Fruit fly (Drosophila melanogaster) whole organism, embryonic: ENCODE results near the gene BBIP1.

Experiments used
- Antp ChIP-seq: fragments of 200-800 bp; sonication (Bioruptor generic); optimal IDR thresholded peaks from 3 replicates; lab custom pipeline; 2016; ENCODE audit warnings: missing biosample characterization, missing genetic modification characterization
- B-H1 ChIP-seq: fragments of 200-800 bp; sonication (Bioruptor generic); IDR thresholded peaks from 3 replicates; pipeline ENCODE4 v1.3.6; 2022; ENCODE audit warnings: missing biosample characterization, missing genetic modification characterization
- CG10462 ChIP-seq: fragments of 200-800 bp; sonication (Bioruptor generic); optimal IDR thresholded peaks from 2 replicates; lab custom pipeline; 2016; ENCODE audit warnings: missing biosample characterization, missing genetic modification characterization
- CG11695 ChIP-seq: fragments of 200-800 bp; sonication (Bioruptor generic); IDR thresholded peaks from 3 replicates; pipeline ENCODE4 v1.3.6; 2022; ENCODE audit warnings: missing biosample characterization, missing genetic modification characterization
- CG17912 ChIP-seq: fragments of 200-800 bp; sonication (Bioruptor generic); optimal IDR thresholded peaks from 2 replicates; lab custom pipeline; 2018; ENCODE audit warnings: missing biosample characterization, mild to moderate bottlenecking, missing genetic modification characterization
- CG18262 ChIP-seq: fragments of 200-800 bp; optimal IDR thresholded peaks from 3 replicates; lab custom pipeline; 2019; ENCODE audit warnings: missing biosample characterization, mild to moderate bottlenecking, missing genetic modification characterization, moderate library complexity
- CG33557 ChIP-seq: fragments of 200-800 bp; sonication (Bioruptor generic); optimal IDR thresholded peaks from 2 replicates; lab custom pipeline; 2019; ENCODE audit warnings: missing biosample characterization, mild to moderate bottlenecking, missing genetic modification characterization, moderate library complexity
- CG4328 ChIP-seq: fragments of 200-800 bp; sonication (Bioruptor generic); optimal IDR thresholded peaks from 3 replicates; lab custom pipeline; 2017; ENCODE audit warnings: missing biosample characterization, missing genetic modification reagents, missing genetic modification characterization
- CG6689 ChIP-seq: fragments of 200-800 bp; sonication (Bioruptor generic); IDR thresholded peaks from 2 replicates; pipeline ENCODE4 v1.3.6; 2022; ENCODE audit warnings: missing biosample characterization, missing genetic modification characterization
- Fer1 ChIP-seq: fragments of 200-800 bp; sonication (Bioruptor generic); optimal IDR thresholded peaks from 2 replicates; lab custom pipeline; 2017; ENCODE audit warnings: missing biosample characterization, mild to moderate bottlenecking, missing genetic modification characterization
- dysf ChIP-seq: fragments of 200-800 bp; sonication (Bioruptor generic); IDR thresholded peaks from 3 replicates; pipeline ENCODE4 v1.3.6; 2022; ENCODE audit warnings: missing biosample characterization, missing genetic modification characterization
- row ChIP-seq: fragments of 200-800 bp; sonication (Bioruptor generic); IDR thresholded peaks from 3 replicates; pipeline ENCODE4 v1.3.6; 2022; ENCODE audit warnings: missing biosample characterization, missing genetic modification characterization

dm6 chr3R:9435898-9436297 is 31.7 kb downstream of the BBIP1 start:
- no peak for TF ChIP-seq Fer1 (GFP tag; lab: Kevin White, UChicago)
- TF ChIP-seq Antp: no peak
- no peak for TF ChIP-seq CG10462 (GFP tag; lab: Kevin White, UChicago)
- TF ChIP-seq CG4328: no peak
- TF ChIP-seq CG17912: no peak
- no peak for TF ChIP-seq CG33557 (GFP tag; lab: Kevin White, UChicago)
- no peak for TF ChIP-seq B-H1 (GFP tag; lab: Robert Waterston, UW)
- no peak for TF ChIP-seq dysf (GFP tag; lab: Robert Waterston, UW)
- no peak for TF ChIP-seq CG6689 (GFP tag; lab: Robert Waterston, UW)
- no peak for TF ChIP-seq row (GFP tag; lab: Robert Waterston, UW)
- TF ChIP-seq CG11695: no peak
- TF ChIP-seq CG18262 (tag; lab: Kevin White, UChicago): no peak
